Worm (Caenorhabditis elegans) whole organism, L4/young adult: ENCODE data around the gene C25E10.17.

Experiments
- W03F9.2 ChIP-seq: fragments of 150-350 bp; optimal IDR thresholded peaks from 2 replicates; lab custom pipeline; 2014; ENCODE audit warnings: missing biosample characterization, missing genetic modification characterization
- dao-5 ChIP-seq: sonication (generic microtip); optimal IDR thresholded peaks from 2 replicates; lab custom pipeline; 2016; ENCODE audit warnings: missing genotype, missing genetic modification characterization, moderate library complexity, missing compliant biosample characterization
- him-1 ChIP-seq: sonication (generic microtip); optimal IDR thresholded peaks from 2 replicates; lab custom pipeline; 2016; ENCODE audit warnings: missing genotype, missing genetic modification reagents, missing genetic modification characterization, missing compliant biosample characterization

C25E10.17 gene

ce11 chrV:9055644-9056043 is 8.2 kb upstream of the C25E10.17 start:
- TF ChIP-seq dao-5 (tag; lab: Kevin White, UChicago) = no peak
- TF ChIP-seq W03F9.2 (tag; lab: Kevin White, UChicago) = no peak
- no peak for TF ChIP-seq him-1 (tag; lab: Kevin White, UChicago)

ce11 chrV:9054771-9055170 is 7.4 kb upstream of the C25E10.17 start, which contains the start of gene swm-1:
swm-1 (minus strand) TSS chrV:9054871.
- TF ChIP-seq him-1 (tag; lab: Kevin White, UChicago) (no peak), W03F9.2 (tag; lab: Kevin White, UChicago) (no peak), dao-5 (tag; lab: Kevin White, UChicago) (no peak)

- TF ChIP-seq him-1 (tag; lab: Kevin White, UChicago) (no peak), W03F9.2 (tag; lab: Kevin White, UChicago) (no peak), dao-5 (tag; lab: Kevin White, UChicago) (no peak)
These were observed 6.6 kb upstream of the C25E10.17 start, which contains the start of gene C25E10.8 for ce11 chrV:9053969-9054368. C25E10.8 (minus strand) TSS chrV:9054069.

ce11 chrV:9053235-9053634 is 5.8 kb upstream of the C25E10.17 start:
- TF ChIP-seq dao-5 (tag; lab: Kevin White, UChicago) = no peak
- TF ChIP-seq W03F9.2 (tag; lab: Kevin White, UChicago) = no peak
- no peak for TF ChIP-seq him-1 (tag; lab: Kevin White, UChicago)

ce11 chrV:9051100-9051499 is 3.7 kb upstream of the C25E10.17 start, which contains the start of gene C25E10.7:
C25E10.7 (minus strand) TSS chrV:9051200.
- no peak for TF ChIP-seq dao-5 (tag; lab: Kevin White, UChicago)
- TF ChIP-seq him-1 (tag; lab: Kevin White, UChicago) = no peak
- TF ChIP-seq W03F9.2 (tag; lab: Kevin White, UChicago) = no peak

ce11 chrV:9049271-9049670 is 1.9 kb upstream of the C25E10.17 start:
- TF ChIP-seq dao-5 (tag; lab: Kevin White, UChicago) = no peak
- no peak for TF ChIP-seq W03F9.2 (tag; lab: Kevin White, UChicago)
- TF ChIP-seq him-1 (tag; lab: Kevin White, UChicago) = no peak

- TF ChIP-seq W03F9.2 (tag; lab: Kevin White, UChicago) = no peak
- TF ChIP-seq him-1 (tag; lab: Kevin White, UChicago) = no peak
- no peak for TF ChIP-seq dao-5 (tag; lab: Kevin White, UChicago)
These were observed 2.5 kb downstream of the C25E10.17 start, which contains the start of gene nhr-30 for ce11 chrV:9044871-9045270. nhr-30 (plus strand) TSS chrV:9045171.

- TF ChIP-seq him-1 (tag; lab: Kevin White, UChicago) (no peak), dao-5 (tag; lab: Kevin White, UChicago) (no peak), W03F9.2 (tag; lab: Kevin White, UChicago) (no peak)
These were observed 6.4 kb downstream of the C25E10.17 start, which contains the start of gene cyp-33B1 for ce11 chrV:9041030-9041429. cyp-33B1 (plus strand) TSS chrV:9041330.

ce11 chrV:9035685-9036084 is 11.7 kb downstream of the C25E10.17 start, which contains the start of gene srsx-34:
srsx-34 (plus strand) TSS chrV:9035985.
- TF ChIP-seq him-1 (tag; lab: Kevin White, UChicago) = no peak
- TF ChIP-seq dao-5 (tag; lab: Kevin White, UChicago) = no peak
- TF ChIP-seq W03F9.2 (tag; lab: Kevin White, UChicago) = no peak

- TF ChIP-seq dao-5 (tag; lab: Kevin White, UChicago) = no peak
- no peak for TF ChIP-seq W03F9.2 (tag; lab: Kevin White, UChicago)
- TF ChIP-seq him-1 (tag; lab: Kevin White, UChicago) = no peak
These were observed 14.1 kb downstream of the C25E10.17 start, which contains the start of gene C25E10.4 for ce11 chrV:9033267-9033666. C25E10.4 (plus strand) TSS chrV:9033567.

ce11 chrV:9030248-9030647 is 17.2 kb downstream of the C25E10.17 start, which contains the start of gene C25E10.5:
C25E10.5 (plus strand) TSS chrV:9030548.
- TF ChIP-seq W03F9.2 (tag; lab: Kevin White, UChicago) (no peak), dao-5 (tag; lab: Kevin White, UChicago) (no peak), him-1 (tag; lab: Kevin White, UChicago) (no peak)

ce11 chrV:9024713-9025112 is 22.7 kb downstream of the C25E10.17 start, which contains the start of gene bus-1:
bus-1 (minus strand) TSS chrV:9024813.
- TF ChIP-seq him-1 (tag; lab: Kevin White, UChicago) = no peak
- no peak for TF ChIP-seq W03F9.2 (tag; lab: Kevin White, UChicago)

ce11 chrV:9022078-9022477 is 25.3 kb downstream of the C25E10.17 start, which contains the start of gene oac-41:
oac-41 (minus strand) TSS chrV:9022178.
- TF ChIP-seq him-1 (tag; lab: Kevin White, UChicago) (no peak), dao-5 (tag; lab: Kevin White, UChicago) (no peak), W03F9.2 (tag; lab: Kevin White, UChicago) (no peak)

- TF ChIP-seq W03F9.2 (tag; lab: Kevin White, UChicago) (no peak), dao-5 (tag; lab: Kevin White, UChicago) (no peak), him-1 (tag; lab: Kevin White, UChicago) (no peak)
These were observed 28.5 kb downstream of the C25E10.17 start for ce11 chrV:9018871-9019270.
